Worm (Caenorhabditis elegans): ENCODE results near the gene Y57G11A.5.

- no peak for TF ChIP-seq tbx-11 (GFP tag; IDR thresholded peaks at IDR 0.05)
- TF ChIP-seq ama-1 (optimal IDR thresholded peaks at IDR 0.05): no peak
- no peak for TF ChIP-seq F13C5.2 (tag; optimal IDR thresholded peaks at IDR 0.05)
- no peak for TF ChIP-seq pes-1 (GFP tag; IDR thresholded peaks at IDR 0.05)
- TF ChIP-seq tra-4 (tag; optimal IDR thresholded peaks at IDR 0.05): no peak
Measured at ce11 chrIV:14530031-14530430, 17.7 kb upstream of the Y57G11A.5 start.
